Fruit fly (Drosophila melanogaster): ENCODE data around the gene D19A.

The D19A gene

dm6 chr3L:6173826-6174255 is 15.1 kb downstream of the D19A start, which contains the start of the genes fmt and CG7376 (continued):
- TF ChIP-seq usp (GFP tag; optimal IDR thresholded peaks at IDR 0.05) (no peak), CG7357 (GFP tag; IDR thresholded peaks at IDR 0.05) (peak; percentile 93), CG3065 (GFP tag; optimal IDR thresholded peaks at IDR 0.05) (no peak), CG11695 (GFP tag; IDR thresholded peaks at IDR 0.05) (no peak), CG18619 (GFP tag; optimal IDR thresholded peaks at IDR 0.05) (no peak), chinmo (GFP tag; IDR thresholded peaks at IDR 0.05; ENCODE audit: partially characterized antibody) (peak; percentile 75; the same call in 2 of the 4 replicates), Vsx1 (GFP tag; optimal IDR thresholded peaks at IDR 0.05) (no peak), CG16813 (GFP tag; IDR thresholded peaks at IDR 0.05; ENCODE audit: partially characterized antibody) (peak; percentile 81), fd3F (GFP tag; optimal IDR thresholded peaks at IDR 0.05) (peak; percentile 37), Awh (GFP tag; IDR thresholded peaks at IDR 0.05) (no peak), sna (GFP tag; IDR thresholded peaks at IDR 0.05; ENCODE audit: partially characterized antibody) (peak; percentile 75), ato (GFP tag; IDR thresholded peaks at IDR 0.05; ENCODE audit: partially characterized antibody) (peak; percentile 79), vfl (GFP tag; optimal IDR thresholded peaks at IDR 0.05) (no peak), disco-r (GFP tag; optimal IDR thresholded peaks at IDR 0.05) (no peak)

- TF ChIP-seq gsb (GFP tag; IDR thresholded peaks at IDR 0.05) (no peak), abd-A (tag; optimal IDR thresholded peaks at IDR 0.05) (no peak), oc (tag; optimal IDR thresholded peaks at IDR 0.05) (peak; percentile 77), Kr (GFP tag; optimal IDR thresholded peaks at IDR 0.05) (no peak), crol (GFP tag; IDR thresholded peaks at IDR 0.05) (peak; percentile 27; the same call in 1 of the 2 replicates), NK7.1 (GFP tag; optimal IDR thresholded peaks at IDR 0.05) (no peak), wdn (GFP tag; IDR thresholded peaks at IDR 0.05) (no peak), Sox102F (GFP tag; optimal IDR thresholded peaks at IDR 0.05) (no peak), MBD-R2 (GFP tag; IDR thresholded peaks at IDR 0.05) (no peak), dimm (GFP tag; IDR thresholded peaks at IDR 0.05) (no peak), CG1647 (GFP tag; optimal IDR thresholded peaks at IDR 0.05) (no peak), peb (GFP tag; IDR thresholded peaks at IDR 0.05) (no peak), nerfin-2 (GFP tag; IDR thresholded peaks at IDR 0.05; ENCODE audit: partially characterized antibody) (peak; percentile 21; the same call in 1 of the 2 replicates), Fer2 (tag; optimal IDR thresholded peaks at IDR 0.05) (no peak), vvl (GFP tag; IDR thresholded peaks at IDR 0.05) (no peak), pros (GFP tag; optimal IDR thresholded peaks at IDR 0.05) (peak; percentile 72), en (GFP tag; optimal IDR thresholded peaks at IDR 0.05) (no peak), pfk (GFP tag; optimal IDR thresholded peaks at IDR 0.05) (no peak), nerfin-1 (tag; optimal IDR thresholded peaks at IDR 0.05) (peak; percentile 95), luna (GFP tag; optimal IDR thresholded peaks at IDR 0.05) (no peak), Hey (tag; optimal IDR thresholded peaks at IDR 0.05) (no peak), CG1832 (GFP tag; optimal IDR thresholded peaks at IDR 0.05) (no peak), lbe (GFP tag; optimal IDR thresholded peaks at IDR 0.05) (no peak), Hr78 (GFP tag; optimal IDR thresholded peaks at IDR 0.05) (no peak), gsb-n (tag; optimal IDR thresholded peaks at IDR 0.05) (peak; percentile 50), CG4360 (GFP tag; IDR thresholded peaks at IDR 0.05) (peak; percentile 52; the same call in 1 of the 2 replicates), CG15011 (GFP tag; optimal IDR thresholded peaks at IDR 0.05) (no peak)
Measured at dm6 chr3L:6162483-6163128, 26.3 kb downstream of the D19A start, which contains the start of gene Prdm13. Gene Prdm13, plus strand, starts transcription at chr3L:6163127.
